Worm (Caenorhabditis elegans) whole organism, L1 larva: ENCODE results near the gene C43C3.4.

Source experiments
- C04F5.9 ChIP-seq: sonication (generic microtip); optimal IDR thresholded peaks from 2 replicates; lab custom pipeline; 2016; ENCODE audit warnings: missing genetic modification characterization, missing compliant biosample characterization
- F16B12.6 ChIP-seq: fragments of 150-350 bp; optimal IDR thresholded peaks from 2 replicates; lab custom pipeline; 2014; ENCODE audit warnings: missing biosample characterization, missing genetic modification characterization
- Y116A8C.19 ChIP-seq: sonication (generic microtip); optimal IDR thresholded peaks from 2 replicates; lab custom pipeline; 2016; ENCODE audit warnings: missing compliant biosample characterization, missing genetic modification characterization, borderline replicate concordance
- aha-1 ChIP-seq: fragments of 150-350 bp; optimal IDR thresholded peaks from 2 replicates; lab custom pipeline; 2014; ENCODE audit warnings: missing biosample characterization, missing genetic modification characterization
- alr-1 ChIP-seq: fragments of 200-800 bp; sonication (Bioruptor generic); optimal IDR thresholded peaks from 2 replicates; lab custom pipeline; 2018; ENCODE audit warnings: borderline replicate concordance, mild to moderate bottlenecking, missing genetic modification characterization, missing compliant biosample characterization
- ama-1 ChIP-seq: fragments of 150-350 bp; optimal IDR thresholded peaks from 2 replicates; lab custom pipeline; 2014
- blmp-1 ChIP-seq: fragments of 150-350 bp; optimal IDR thresholded peaks from 2 replicates; lab custom pipeline; 2014; ENCODE audit warnings: missing biosample characterization, missing genetic modification characterization
- ceh-8 ChIP-seq: fragments of 200-800 bp; sonication (Bioruptor generic); optimal IDR thresholded peaks from 2 replicates; lab custom pipeline; 2018; ENCODE audit warnings: mild to moderate bottlenecking, missing genetic modification characterization, moderate library complexity, missing compliant biosample characterization
- ceh-82 ChIP-seq, 3 experiments: fragments of 150-350 bp in 1 of 3; sonication (generic microtip) in 2 of 3; optimal IDR thresholded peaks; 2 replicates each; lab custom pipeline; 2014 to 2017; ENCODE audit warnings: missing biosample characterization in 3 of 3, missing genetic modification characterization in 3 of 3
- efl-1 ChIP-seq, 4 experiments: fragments of 150-350 bp; optimal IDR thresholded peaks in 3 of 4; peaks in 1 of 4; 1 replicate in 1 of 4; 2 replicates in 3 of 4; lab custom pipeline; 2014; ENCODE audit warnings: missing biosample characterization in 2 of 4, missing genetic modification characterization in 2 of 4, missing genetic modification reagents in 2 of 4
- efl-3 ChIP-seq: fragments of 200-800 bp; sonication (Bioruptor generic); optimal IDR thresholded peaks from 2 replicates; lab custom pipeline; 2018; ENCODE audit warnings: mild to moderate bottlenecking, missing genetic modification characterization, missing compliant biosample characterization
- fkh-8 ChIP-seq: sonication (generic microtip); optimal IDR thresholded peaks from 2 replicates; lab custom pipeline; 2016; ENCODE audit warnings: mild to moderate bottlenecking, missing genetic modification characterization, missing compliant biosample characterization
- hlh-4 ChIP-seq: sonication (generic microtip); optimal IDR thresholded peaks from 2 replicates; lab custom pipeline; 2016; ENCODE audit warnings: mild to moderate bottlenecking, missing genetic modification characterization, missing compliant biosample characterization
- hpl-2 ChIP-seq: fragments of 150-350 bp; optimal IDR thresholded peaks from 2 replicates; lab custom pipeline; 2014; ENCODE audit warnings: missing biosample characterization, missing genetic modification reagents, missing genetic modification characterization
- jun-1 ChIP-seq: fragments of 150-350 bp; optimal IDR thresholded peaks from 2 replicates; lab custom pipeline; 2014; ENCODE audit warnings: missing biosample characterization, missing genetic modification reagents, missing genetic modification characterization
- lin-14 ChIP-seq: fragments of 200-800 bp; sonication (Bioruptor generic); optimal IDR thresholded peaks from 2 replicates; lab custom pipeline; 2018; ENCODE audit warnings: mild to moderate bottlenecking, missing genetic modification characterization, moderate library complexity, missing compliant biosample characterization
- lin-35 ChIP-seq, 2 experiments: fragments of 150-350 bp; optimal IDR thresholded peaks; 2 replicates each; lab custom pipeline; 2014; ENCODE audit warnings: missing biosample characterization in 2 of 2, missing genetic modification characterization in 2 of 2, missing genetic modification reagents in 2 of 2
- mdl-1 ChIP-seq, 2 experiments: fragments of 150-350 bp; optimal IDR thresholded peaks; 2 replicates each; lab custom pipeline; 2014 to 2017; ENCODE audit warnings: missing biosample characterization in 2 of 2, missing genetic modification characterization in 2 of 2, inconsistent platforms in 1 of 2
- mef-2 ChIP-seq: fragments of 150-350 bp; optimal IDR thresholded peaks from 2 replicates; lab custom pipeline; 2014; ENCODE audit warnings: missing biosample characterization, missing genetic modification characterization
- nhr-237 ChIP-seq: fragments of 150-350 bp; optimal IDR thresholded peaks from 2 replicates; lab custom pipeline; 2014; ENCODE audit warnings: missing biosample characterization, missing genetic modification characterization
- nhr-71 ChIP-seq: sonication (generic microtip); optimal IDR thresholded peaks from 2 replicates; lab custom pipeline; 2016; ENCODE audit warnings: mild to moderate bottlenecking, missing genetic modification characterization, moderate library complexity, missing compliant biosample characterization
- nhr-85 ChIP-seq: sonication (generic microtip); peaks from one replicate; lab custom pipeline; 2016; ENCODE audit warnings: missing genetic modification characterization, inconsistent platforms, missing compliant biosample characterization
- pqm-1 ChIP-seq: sonication (generic microtip); optimal IDR thresholded peaks from 3 replicates; lab custom pipeline; 2017; ENCODE audit warnings: missing biosample characterization, missing genetic modification characterization
- rnt-1 ChIP-seq: sonication (generic microtip); optimal IDR thresholded peaks from 2 replicates; lab custom pipeline; 2016; ENCODE audit warnings: mild to moderate bottlenecking, missing genetic modification characterization, moderate library complexity, missing compliant biosample characterization
- snu-23 ChIP-seq: sonication (generic microtip); optimal IDR thresholded peaks from 2 replicates; lab custom pipeline; 2016; ENCODE audit warnings: missing genetic modification characterization, missing compliant biosample characterization
- sptf-1 ChIP-seq: fragments of 150-350 bp; optimal IDR thresholded peaks from 2 replicates; lab custom pipeline; 2014; ENCODE audit warnings: missing biosample characterization, missing genetic modification characterization
- unc-30 ChIP-seq: sonication (generic microtip); optimal IDR thresholded peaks from 2 replicates; lab custom pipeline; 2017; ENCODE audit warnings: missing biosample characterization, missing genetic modification characterization
- unc-62 ChIP-seq: fragments of 150-350 bp; optimal IDR thresholded peaks from 2 replicates; lab custom pipeline; 2014; ENCODE audit warnings: missing biosample characterization, missing genetic modification reagents, missing genetic modification characterization
- zag-1 ChIP-seq: fragments of 150-350 bp; optimal IDR thresholded peaks from 2 replicates; lab custom pipeline; 2014; ENCODE audit warnings: missing biosample characterization, missing genetic modification characterization
- zip-4 ChIP-seq: fragments of 200-800 bp; sonication (Bioruptor generic); optimal IDR thresholded peaks from 2 replicates; lab custom pipeline; 2018; ENCODE audit warnings: mild to moderate bottlenecking, missing genetic modification characterization, moderate library complexity, missing compliant biosample characterization
- ztf-11 ChIP-seq, 2 experiments: sonication (generic microtip); optimal IDR thresholded peaks; 2 replicates each; lab custom pipeline; 2016 to 2017; ENCODE audit warnings: missing genetic modification characterization in 2 of 2, missing biosample characterization in 1 of 2, missing compliant biosample characterization in 1 of 2
- ztf-4 ChIP-seq: fragments of 150-350 bp; optimal IDR thresholded peaks from 2 replicates; lab custom pipeline; 2014; ENCODE audit warnings: missing biosample characterization, missing genetic modification characterization

Gene C43C3.4

ce11 chrX:9637700-9638099 is 37.0 kb downstream of the C43C3.4 start (continued):
- TF ChIP-seq efl-1 (optimal IDR thresholded peaks at IDR 0.05; lab: Kevin White, UChicago) = no peak
- peak in 1 of 2 experiments; percentile 80 for TF ChIP-seq efl-1 (GFP tag; optimal IDR thresholded peaks at IDR 0.05 in 1 of 2; lab: Kevin White, UChicago)
- TF ChIP-seq sptf-1 (tag; lab: Kevin White, UChicago) = no peak
- TF ChIP-seq efl-3 (GFP tag; lab: Kevin White, UChicago) = no peak
- no peak for TF ChIP-seq F16B12.6
- no peak for TF ChIP-seq unc-30
- TF ChIP-seq ztf-4 = peak; percentile 19

DNA sequence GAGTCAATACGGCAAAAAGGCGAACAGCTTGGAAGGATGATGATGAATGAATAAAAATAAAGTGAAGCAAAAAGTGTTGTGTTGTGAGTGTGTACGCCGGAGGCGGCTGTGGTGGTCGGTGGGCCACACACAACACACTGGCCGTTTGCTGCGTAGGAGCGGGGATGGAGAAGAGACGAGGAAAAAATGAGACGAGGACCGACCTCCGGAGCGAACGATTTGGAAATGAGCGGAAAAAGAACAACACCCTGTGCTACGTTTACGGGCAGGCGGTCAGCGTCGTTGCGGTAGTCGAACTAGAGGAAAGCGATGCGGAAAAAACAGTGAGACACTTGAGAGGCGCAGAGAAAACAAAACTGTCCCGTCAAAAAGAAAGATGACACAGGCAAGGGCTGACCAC is 37.6 kb downstream of the C43C3.4 start:
- no peak for TF ChIP-seq zag-1 (tag; lab: Kevin White, UChicago)
- TF ChIP-seq snu-23 (GFP tag; lab: Kevin White, UChicago) = no peak
- TF ChIP-seq lin-35 (GFP tag; optimal IDR thresholded peaks at IDR 0.05; lab: Kevin White, UChicago) = peak in 1 of 2 experiments; percentile 5
- TF ChIP-seq efl-1 (optimal IDR thresholded peaks at IDR 0.05; lab: Kevin White, UChicago) = no peak
- peak in 1 of 2 experiments; percentile 53 for TF ChIP-seq efl-1 (GFP tag; optimal IDR thresholded peaks at IDR 0.05 in 1 of 2; lab: Kevin White, UChicago)
- TF ChIP-seq lin-14 = peak; percentile 20
- TF ChIP-seq ceh-82 (tag; optimal IDR thresholded peaks at IDR 0.05; lab: Kevin White, UChicago) = peak in 1 of 3 experiments; percentile 2
- peak; percentile 25 for TF ChIP-seq blmp-1 (tag; lab: Kevin White, UChicago)

- TF ChIP-seq hpl-2 (GFP tag; lab: Kevin White, UChicago) (no peak), mdl-1 (tag; optimal IDR thresholded peaks at IDR 0.05; lab: Kevin White, UChicago) (no peak), zip-4 (GFP tag; lab: Kevin White, UChicago) (no peak), unc-62 (GFP tag; lab: Kevin White, UChicago) (no peak), aha-1 (no peak), mef-2 (tag; lab: Kevin White, UChicago) (no peak), nhr-237 (tag; lab: Kevin White, UChicago) (no peak), alr-1 (tag; lab: Kevin White, UChicago) (no peak), zag-1 (tag; lab: Kevin White, UChicago) (no peak), nhr-85 (tag; lab: Kevin White, UChicago) (no peak), C04F5.9 (tag; lab: Kevin White, UChicago) (no peak), pqm-1 (tag; lab: Kevin White, UChicago) (no peak), hlh-4 (tag; lab: Kevin White, UChicago) (no peak), jun-1 (tag; lab: Kevin White, UChicago) (no peak), ama-1 (lab: Kevin White, UChicago) (no peak), ceh-82 (tag; optimal IDR thresholded peaks at IDR 0.05; lab: Kevin White, UChicago) (no peak)
Measured at ce11 chrX:9635376-9635775, 39.3 kb downstream of the C43C3.4 start, which contains the start of gene F34H10.5. F34H10.5 (plus strand) TSS chrX:9635676.

DNA sequence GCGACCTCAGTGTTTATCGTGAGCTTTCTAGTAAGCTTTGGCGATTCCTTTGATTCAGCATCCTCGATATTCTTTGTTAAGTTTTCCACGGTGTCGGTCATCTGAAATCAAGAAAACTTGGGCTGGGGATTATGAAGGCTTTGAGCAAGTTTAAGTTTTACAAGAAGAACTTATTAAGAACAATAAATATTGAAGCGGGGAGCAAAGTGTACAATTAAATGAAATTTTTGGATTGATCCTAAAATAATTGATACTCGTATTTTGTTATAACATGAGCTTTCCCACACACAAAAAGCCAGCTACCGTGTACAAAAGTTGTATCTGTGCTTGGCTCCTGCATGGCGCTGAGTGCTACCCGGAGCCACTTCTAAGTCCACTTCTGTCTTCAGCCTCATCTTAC is 39.8 kb downstream of the C43C3.4 start, which contains the start of gene F34H10.3:
Gene F34H10.3, minus strand, starts transcription at position 101 of the 400 bp plus-strand sequence.
- TF ChIP-seq fkh-8 (tag; lab: Kevin White, UChicago) = no peak
- TF ChIP-seq Y116A8C.19 = no peak
- no peak for TF ChIP-seq rnt-1

DNA sequence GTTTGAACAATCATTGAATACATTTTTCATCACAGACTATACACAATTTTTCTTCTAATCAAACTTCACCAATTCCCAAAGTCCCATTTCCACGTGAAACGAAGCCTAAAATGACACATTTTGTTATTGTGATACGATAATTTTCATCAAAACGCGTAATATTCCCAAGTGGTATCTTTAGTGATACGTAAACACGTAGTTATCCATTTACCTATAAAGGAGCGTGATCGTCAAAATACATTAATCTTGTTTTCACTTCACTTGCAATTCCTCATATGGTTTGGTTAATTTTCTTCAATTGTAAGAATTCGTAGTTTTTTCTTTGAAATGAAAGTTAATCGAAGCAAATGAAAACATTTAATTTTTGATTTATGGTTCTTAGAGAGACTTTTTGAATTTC is 45.1 kb downstream of the C43C3.4 start:
- no peak for TF ChIP-seq alr-1 (tag; lab: Kevin White, UChicago)
- peak; percentile 25 for TF ChIP-seq nhr-71 (tag; lab: Kevin White, UChicago)
- no peak for TF ChIP-seq ztf-11 (tag; optimal IDR thresholded peaks at IDR 0.05; lab: Kevin White, UChicago)
- peak; percentile 72 for TF ChIP-seq ceh-8 (GFP tag; lab: Kevin White, UChicago)
- no peak for TF ChIP-seq hlh-4 (tag; lab: Kevin White, UChicago)
- TF ChIP-seq blmp-1 (tag; lab: Kevin White, UChicago) = peak; percentile 10
- TF ChIP-seq fkh-8 (tag; lab: Kevin White, UChicago) = peak; percentile 66
